Worm (Caenorhabditis elegans): ENCODE measurements around the gene T22F3.12.
"Not testable (repeated sequence)": the region's sequence is repeated elsewhere in the genome, so short reads cannot be mapped to it uniquely, and the experiment has no call there.

T22F3.12 gene

ce11 chrV:3570695-3571094 lies 21.3 kb downstream of the T22F3.12 start, which contains the start of gene F40C5.2:
TSS of gene F40C5.2 (plus strand) at chrV:3570995.
- not testable (repeated sequence) for TF ChIP-seq gmeb-2 (tag; optimal IDR thresholded peaks at IDR 0.05); ttx-3 (tag; optimal IDR thresholded peaks at IDR 0.05); unc-3 (GFP tag; conservative IDR thresholded peaks at IDR 0.05); unc-3 (tag; optimal IDR thresholded peaks at IDR 0.05)

DNA sequence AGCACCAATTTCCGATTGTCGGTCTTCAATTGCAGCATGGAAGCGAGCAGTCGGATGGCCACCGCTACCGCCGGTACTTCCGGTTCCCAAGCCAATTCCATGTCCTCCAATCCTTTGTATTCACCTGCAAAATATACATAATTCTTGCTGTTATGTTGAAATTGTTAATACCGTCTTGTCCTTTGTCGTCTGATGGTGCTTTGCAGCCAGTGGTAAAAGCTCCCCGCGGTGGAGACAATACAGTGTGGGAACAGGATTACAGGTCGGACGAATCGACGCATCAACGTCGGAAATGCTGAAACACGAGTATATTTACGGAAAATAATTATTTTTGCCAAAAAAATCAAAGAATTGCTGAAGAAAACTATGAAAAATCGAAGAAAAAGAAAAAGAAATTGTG lies 27.7 kb downstream of the T22F3.12 start, which contains the start of gene T24A6.17:
T24A6.17 (minus strand) TSS at position 101 of the 400 bp plus-strand sequence.
- TF ChIP-seq ztf-16, lin-11, unc-42 (tag; optimal IDR thresholded peaks at IDR 0.05): not testable (repeated sequence)

- TF ChIP-seq pros-1 (tag; optimal IDR thresholded peaks at IDR 0.05); mec-3 (tag; optimal IDR thresholded peaks at IDR 0.05; ENCODE audit: borderline replicate concordance); fax-1 (tag; optimal IDR thresholded peaks at IDR 0.05): not testable (repeated sequence)
These were observed 29.2 kb downstream of the T22F3.12 start, which contains the start of gene T24A6.16 for ce11 chrV:3562824-3563223. TSS of gene T24A6.16 (minus strand) at chrV:3562924.

- TF ChIP-seq fkh-6, ceh-22, sox-4 (tag; optimal IDR thresholded peaks at IDR 0.05): not testable (repeated sequence)
These were observed 33.3 kb downstream of the T22F3.12 start, which contains the start of gene T24A6.1 for ce11 chrV:3558744-3559143. TSS of gene T24A6.1 (plus strand) at chrV:3559044.

DNA sequence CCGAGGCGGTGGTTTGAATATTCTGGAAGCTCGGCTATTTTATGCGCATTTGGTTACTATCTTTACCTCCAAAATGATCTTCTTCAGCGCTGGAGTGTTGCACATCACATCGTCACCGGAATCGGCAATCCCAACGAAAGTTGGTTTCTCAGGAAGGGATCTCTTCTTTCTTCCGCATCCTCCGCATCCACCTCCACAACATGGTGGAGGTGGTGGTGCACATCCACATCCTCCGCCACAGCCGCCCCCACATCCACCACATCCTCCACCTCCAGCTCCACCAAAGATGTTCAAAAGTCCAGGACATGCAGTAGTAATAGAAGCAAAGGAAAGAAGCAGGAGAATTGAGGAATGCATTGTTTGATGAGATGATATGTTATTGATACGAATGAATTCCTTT lies 34.6 kb downstream of the T22F3.12 start, which contains the start of gene grl-31:
grl-31 (minus strand) TSS at position 357 of the 400 bp plus-strand sequence.
- TF ChIP-seq pros-1 (tag; optimal IDR thresholded peaks at IDR 0.05) (no peak), ceh-14 (tag; optimal IDR thresholded peaks at IDR 0.05) (no peak), ceh-18 (tag; optimal IDR thresholded peaks at IDR 0.05) (no peak)

ce11 chrV:3555986-3556385 lies 36.0 kb downstream of the T22F3.12 start, which contains the start of gene grl-30:
TSS of gene grl-30 (plus strand) at chrV:3556286.
- TF ChIP-seq ceh-9 (tag; optimal IDR thresholded peaks at IDR 0.05), result no peak
- no peak for TF ChIP-seq ttx-3 (tag; optimal IDR thresholded peaks at IDR 0.05)
- no peak for TF ChIP-seq ceh-2 (tag; optimal IDR thresholded peaks at IDR 0.05)

DNA sequence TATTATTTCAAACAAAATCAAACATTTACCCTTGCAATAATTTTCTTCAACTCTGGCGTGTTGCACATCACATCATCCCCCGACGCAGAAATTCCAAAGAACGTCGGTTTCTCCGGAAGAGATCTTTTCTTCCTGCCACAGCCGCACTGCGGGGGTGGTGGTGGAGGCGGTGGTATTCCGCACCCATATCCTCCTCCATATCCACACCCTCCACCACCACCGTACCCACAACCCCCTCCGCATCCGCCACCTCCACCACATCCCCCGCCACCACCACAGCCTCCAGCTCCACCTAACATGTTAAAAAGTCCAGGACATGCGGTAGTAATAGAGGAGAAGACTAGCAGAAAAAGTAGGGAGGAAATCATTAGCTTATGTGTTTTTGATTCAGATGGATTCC lies 37.1 kb downstream of the T22F3.12 start, which contains the start of gene grl-29:
grl-29 (minus strand) TSS at position 368 of the 400 bp plus-strand sequence.
- no peak for TF ChIP-seq zip-5 (tag; optimal IDR thresholded peaks at IDR 0.05)
- no peak for TF ChIP-seq ceh-9 (tag; optimal IDR thresholded peaks at IDR 0.05)
- no peak for TF ChIP-seq fkh-10 (GFP tag; optimal IDR thresholded peaks at IDR 0.05)
- TF ChIP-seq C08G9.2 (tag; optimal IDR thresholded peaks at IDR 0.05), result no peak
- TF ChIP-seq hlh-15 (tag; optimal IDR thresholded peaks at IDR 0.05), result no peak
- no peak for TF ChIP-seq ceh-14 (tag; optimal IDR thresholded peaks at IDR 0.05)
- no peak for TF ChIP-seq dmd-4 (tag; optimal IDR thresholded peaks at IDR 0.05; ENCODE audit: borderline replicate concordance)
- TF ChIP-seq npax-4 (tag; optimal IDR thresholded peaks at IDR 0.05), result no peak
- TF ChIP-seq tbx-2 (tag; optimal IDR thresholded peaks at IDR 0.05), result no peak
- no peak for TF ChIP-seq hlh-30 (tag; optimal IDR thresholded peaks at IDR 0.05; ENCODE audit: insufficient read depth)
- TF ChIP-seq nfya-1 (tag; optimal IDR thresholded peaks at IDR 0.05), result no peak
- TF ChIP-seq pag-3 (tag; optimal IDR thresholded peaks at IDR 0.05; ENCODE audit: borderline replicate concordance), result no peak
- TF ChIP-seq sdc-2 (tag; optimal IDR thresholded peaks at IDR 0.05), result no peak
- no peak for TF ChIP-seq fax-1 (tag; optimal IDR thresholded peaks at IDR 0.05)
- TF ChIP-seq ceh-31 (tag; optimal IDR thresholded peaks at IDR 0.05), result no peak
- no peak for TF ChIP-seq hlh-8 (tag; optimal IDR thresholded peaks at IDR 0.05)
- TF ChIP-seq ref-2 (tag; optimal IDR thresholded peaks at IDR 0.05), result no peak
- TF ChIP-seq pqm-1 (tag; optimal IDR thresholded peaks at IDR 0.05), result no peak

Data from whole organism, late embryonic.